Worm (Caenorhabditis elegans): ENCODE data around the gene Y53F4A.2.

Y53F4A.2 gene

DNA sequence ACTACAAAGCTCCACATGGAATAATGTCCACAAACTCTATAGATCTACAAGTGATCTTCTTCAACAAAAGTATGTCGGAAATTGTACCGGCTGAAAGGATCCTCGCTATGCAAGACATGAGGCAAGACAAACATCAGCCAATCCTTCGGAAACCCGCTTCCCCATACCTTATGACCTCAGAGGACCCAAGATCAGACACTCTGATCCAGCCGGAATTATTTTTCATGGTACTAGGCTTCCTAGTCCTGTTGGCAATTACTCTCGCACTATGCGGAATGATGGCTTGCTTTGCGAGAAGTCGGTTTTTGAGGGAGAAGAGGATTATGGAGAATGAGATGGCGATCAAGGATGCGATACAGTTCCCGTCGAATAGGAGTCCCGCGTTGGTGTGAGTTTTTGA, 27.1 kb downstream of the Y53F4A.2 start:
- TF ChIP-seq efl-1 (optimal IDR thresholded peaks at IDR 0.05) (no peak), efl-1 (GFP tag; optimal IDR thresholded peaks at IDR 0.05 in 1 of 2) (peak in 1 of 2 experiments; percentile 76), hpl-2 (GFP tag; optimal IDR thresholded peaks at IDR 0.05) (no peak)

DNA sequence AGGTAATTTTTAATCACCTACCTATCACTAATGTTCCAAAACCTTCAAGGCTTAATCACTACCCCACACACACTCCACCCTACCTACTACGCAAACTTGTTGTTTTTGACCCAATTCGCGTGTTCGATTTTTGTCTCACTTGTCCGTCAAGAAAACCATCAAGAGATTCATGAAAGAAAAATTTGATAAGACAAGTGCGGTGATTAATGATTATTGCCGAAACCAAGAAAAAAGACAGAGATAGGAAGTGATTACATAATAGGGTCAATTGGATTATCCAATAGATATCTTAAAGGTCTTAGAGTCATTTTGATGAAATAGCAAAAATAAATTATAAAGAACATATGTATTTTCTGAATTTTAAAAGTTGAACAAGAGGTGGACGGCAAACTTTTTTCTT, 32.7 kb downstream of the Y53F4A.2 start:
- peak in 1 of 6 experiments; percentile 35 for TF ChIP-seq elt-3 (tag; optimal IDR thresholded peaks at IDR 0.05)
- TF ChIP-seq nhr-28 (tag; optimal IDR thresholded peaks at IDR 0.05) = no peak
- no peak for TF ChIP-seq efl-3 (GFP tag; optimal IDR thresholded peaks at IDR 0.05)
- TF ChIP-seq blmp-1 (tag; optimal IDR thresholded peaks at IDR 0.05) = peak; percentile 86
- no peak for TF ChIP-seq vab-15 (tag; optimal IDR thresholded peaks at IDR 0.05)

DNA sequence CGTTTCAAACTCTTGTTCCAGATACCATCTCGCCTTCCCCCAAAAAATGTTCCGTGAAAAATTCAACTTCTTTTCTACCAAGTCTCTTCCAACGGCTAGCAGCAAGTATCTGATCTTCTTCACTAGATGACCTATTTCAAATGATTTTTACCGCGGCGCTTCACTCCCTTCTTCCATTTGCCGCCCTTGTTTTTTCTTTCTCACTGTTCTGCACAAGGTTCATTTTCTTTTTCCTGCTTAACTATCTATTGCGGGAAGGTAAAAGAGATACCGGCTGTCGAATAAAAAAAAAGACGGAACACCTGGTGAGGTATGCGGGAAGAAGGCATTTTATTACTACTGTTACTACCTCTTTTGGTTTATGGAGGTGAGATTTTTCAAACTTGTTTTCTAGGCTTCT, 33.9 kb downstream of the Y53F4A.2 start, which contains the start of gene cdh-7:
TSS of gene cdh-7 (plus strand) at position 214 of the 400 bp plus-strand sequence.
- peak; percentile 84 for TF ChIP-seq blmp-1 (tag; optimal IDR thresholded peaks at IDR 0.05)
- no peak for TF ChIP-seq lin-35 (GFP tag; optimal IDR thresholded peaks at IDR 0.05)

DNA sequence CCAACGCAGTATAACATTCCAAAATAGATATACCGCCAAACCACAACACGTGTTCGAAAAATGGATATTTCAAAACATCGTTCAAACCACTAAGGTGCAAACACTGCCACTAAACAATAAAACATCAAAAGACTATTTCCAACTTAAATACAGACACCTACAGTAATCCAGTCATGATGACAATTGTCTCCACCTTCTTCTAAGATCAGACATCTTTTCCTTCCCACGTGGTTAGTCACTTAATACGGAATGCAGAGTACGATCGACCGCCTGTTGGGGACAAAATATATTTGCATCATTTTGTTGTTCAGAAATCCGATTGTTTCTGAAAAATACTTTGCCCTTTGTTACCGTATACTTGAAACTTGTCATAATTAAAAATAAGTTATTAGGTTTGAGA, 35.7 kb downstream of the Y53F4A.2 start:
- TF ChIP-seq lin-35 (GFP tag; optimal IDR thresholded peaks at IDR 0.05) (peak in 1 of 2 experiments; percentile 51), snu-23 (GFP tag; optimal IDR thresholded peaks at IDR 0.05) (peak; percentile 24), elt-3 (tag; optimal IDR thresholded peaks at IDR 0.05) (no peak), C16A3.4 (tag; optimal IDR thresholded peaks at IDR 0.05) (no peak), Y116A8C.19 (tag; optimal IDR thresholded peaks at IDR 0.05; ENCODE audit: borderline replicate concordance) (no peak), hlh-17 (GFP tag; optimal IDR thresholded peaks at IDR 0.05; ENCODE audit: borderline replicate concordance) (no peak), unc-86 (tag; optimal IDR thresholded peaks at IDR 0.05) (no peak), ztf-4 (tag; optimal IDR thresholded peaks at IDR 0.05) (no peak), unc-130 (tag; optimal IDR thresholded peaks at IDR 0.05) (no peak), isw-1 (GFP tag; IDR thresholded peaks at IDR 0.05) (no peak), lsy-2 (tag; optimal IDR thresholded peaks at IDR 0.05) (peak in 1 of 2 experiments; percentile 43), mef-2 (tag; optimal IDR thresholded peaks at IDR 0.05) (no peak), nhr-237 (tag; optimal IDR thresholded peaks at IDR 0.05) (no peak), nhr-85 (tag) (no peak), nhr-20 (tag; optimal IDR thresholded peaks at IDR 0.05) (peak; percentile 82), nhr-76 (tag; optimal IDR thresholded peaks at IDR 0.05) (no peak), ceh-63 (GFP tag; optimal IDR thresholded peaks at IDR 0.05) (no peak), alr-1 (tag; optimal IDR thresholded peaks at IDR 0.05; ENCODE audit: borderline replicate concordance) (no peak)

DNA sequence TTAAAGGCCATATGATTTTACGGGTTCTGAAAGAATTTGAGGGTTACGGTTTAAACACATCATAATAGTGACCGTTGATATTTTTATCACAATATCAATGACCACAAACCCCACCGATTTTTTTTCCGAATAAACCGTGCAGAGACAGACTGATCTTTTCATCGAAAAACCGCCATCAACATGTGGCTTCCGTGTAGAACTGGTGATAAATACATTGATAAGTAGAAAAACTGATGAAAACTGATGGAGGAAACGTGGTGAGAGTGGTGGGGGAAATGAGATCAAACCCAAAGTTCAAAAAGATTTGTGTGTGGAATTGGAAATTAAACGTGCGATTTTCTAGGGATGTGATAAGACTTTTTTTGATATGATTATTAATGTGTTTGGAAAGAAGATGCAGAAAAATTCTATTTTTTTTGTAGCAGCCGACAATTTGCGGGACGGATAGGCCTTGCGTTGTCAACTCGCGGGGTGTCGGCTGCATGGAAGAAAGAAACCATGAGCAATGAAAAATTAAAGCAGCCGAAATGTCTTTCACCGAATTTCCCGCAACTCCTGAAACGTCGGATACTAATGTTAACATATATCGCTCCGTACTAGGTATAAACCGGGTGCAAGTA, 38.2 kb downstream of the Y53F4A.2 start:
- TF ChIP-seq ceh-63 (GFP tag; optimal IDR thresholded peaks at IDR 0.05) = no peak
- no peak for TF ChIP-seq egl-13 (tag; optimal IDR thresholded peaks at IDR 0.05)
- no peak for TF ChIP-seq pqm-1 (tag; optimal IDR thresholded peaks at IDR 0.05)
- no peak for TF ChIP-seq dsc-1 (tag; optimal IDR thresholded peaks at IDR 0.05)
- no peak for TF ChIP-seq mep-1 (tag; optimal IDR thresholded peaks at IDR 0.05)
- peak in 1 of 2 experiments; percentile 31 for TF ChIP-seq lin-35 (GFP tag; optimal IDR thresholded peaks at IDR 0.05)
- TF ChIP-seq F16B12.6 (tag; optimal IDR thresholded peaks at IDR 0.05) = no peak
- TF ChIP-seq elt-2 (tag; optimal IDR thresholded peaks at IDR 0.05) = no peak
- TF ChIP-seq unc-30 (tag; optimal IDR thresholded peaks at IDR 0.05) = no peak
- TF ChIP-seq ceh-82 (tag; optimal IDR thresholded peaks at IDR 0.05) = no peak
- no peak for TF ChIP-seq sox-4 (tag; optimal IDR thresholded peaks at IDR 0.05)
- peak; percentile 44 for TF ChIP-seq nhr-90 (tag; optimal IDR thresholded peaks at IDR 0.05; ENCODE audit: poor library complexity)
- TF ChIP-seq nhr-77 (tag; optimal IDR thresholded peaks at IDR 0.05) = no peak
- no peak for TF ChIP-seq skn-1 (tag; optimal IDR thresholded peaks at IDR 0.05)
- no peak for TF ChIP-seq efl-1 (optimal IDR thresholded peaks at IDR 0.05)
- TF ChIP-seq efl-1 (GFP tag; optimal IDR thresholded peaks at IDR 0.05 in 1 of 2) = no peak
- no peak for TF ChIP-seq C04F5.9 (tag; optimal IDR thresholded peaks at IDR 0.05)
- TF ChIP-seq efl-3 (GFP tag; optimal IDR thresholded peaks at IDR 0.05) = no peak
- peak; percentile 9 for TF ChIP-seq snpc-4 (tag; optimal IDR thresholded peaks at IDR 0.05)
- TF ChIP-seq grh-1 (GFP tag; IDR thresholded peaks at IDR 0.05) = no peak
- no peak for TF ChIP-seq aly-2 (tag; optimal IDR thresholded peaks at IDR 0.05)
- peak; percentile 57 for TF ChIP-seq lin-14 (GFP tag; optimal IDR thresholded peaks at IDR 0.05)
- no peak for TF ChIP-seq tlp-1 (tag; optimal IDR thresholded peaks at IDR 0.05)
- no peak for TF ChIP-seq unc-62 (GFP tag; optimal IDR thresholded peaks at IDR 0.05)
- TF ChIP-seq isw-1 (GFP tag; IDR thresholded peaks at IDR 0.05) = no peak
- TF ChIP-seq hlh-17 (GFP tag; optimal IDR thresholded peaks at IDR 0.05; ENCODE audit: borderline replicate concordance) = no peak
- TF ChIP-seq pag-3 (tag; optimal IDR thresholded peaks at IDR 0.05; ENCODE audit: borderline replicate concordance, insufficient read depth) = no peak
